Fruit fly (Drosophila melanogaster) whole organism: ENCODE data around the gene CG7632.

Source experiments
- CG8478 ChIP-seq: fragments of >200 bp; optimal IDR thresholded peaks from 2 replicates; lab custom pipeline; 2018; ENCODE audit warnings: inconsistent platforms
- pan ChIP-seq: fragments of >200 bp; optimal IDR thresholded peaks from 2 replicates; lab custom pipeline; 2017
- usp ChIP-seq: fragments of >200 bp; optimal IDR thresholded peaks from 2 replicates; lab custom pipeline; 2017; ENCODE audit warnings: missing biosample characterization, missing genetic modification characterization, mixed read lengths

DNA sequence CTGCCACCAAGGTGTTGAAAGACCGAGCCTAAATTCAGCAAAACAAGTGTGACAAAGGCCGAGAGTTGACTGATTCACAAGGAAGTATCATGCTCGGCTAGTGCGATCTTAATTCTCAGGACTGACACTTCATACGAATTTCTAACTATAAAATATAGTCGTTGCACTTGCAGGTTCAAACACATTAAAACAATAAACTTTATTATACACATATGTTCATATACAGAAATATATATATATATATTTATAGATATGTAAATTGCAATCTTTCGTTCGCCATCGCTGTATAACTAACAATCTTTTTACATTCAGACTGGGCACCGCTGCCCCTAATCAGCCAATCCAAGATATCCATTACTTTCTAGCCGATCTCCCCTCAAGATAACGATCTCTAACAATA is 34.0 kb upstream of the CG7632 start, which contains the start of gene CG9389:
- no peak for TF ChIP-seq usp (GFP tag; lab: Kevin White, UChicago)
- TF ChIP-seq CG8478 (lab: Kevin White, UChicago), result no peak
- no peak for TF ChIP-seq pan (lab: Kevin White, UChicago)
